Fruit fly (Drosophila melanogaster) whole organism, embryonic: ENCODE measurements around the gene CG11178.

Source experiments
- Ada2b ChIP-seq: fragments of 200-800 bp; sonication (Bioruptor generic); IDR thresholded peaks from 2 replicates; pipeline ENCODE4 v1.3.6; 2022; ENCODE audit warnings: missing biosample characterization, missing genetic modification characterization
- CG10366 ChIP-seq: fragments of 200-800 bp; sonication (Bioruptor generic); IDR thresholded peaks from 2 replicates; pipeline ENCODE4 v1.3.6; 2022; ENCODE audit warnings: missing biosample characterization, missing genetic modification characterization
- CG10979 ChIP-seq: fragments of 200-800 bp; sonication (Bioruptor generic); optimal IDR thresholded peaks from 2 replicates; lab custom pipeline; 2018; ENCODE audit warnings: missing biosample characterization, mild to moderate bottlenecking, missing genetic modification characterization, moderate library complexity
- CG11085 ChIP-seq: fragments of 200-800 bp; sonication (Bioruptor generic); IDR thresholded peaks from 2 replicates; pipeline ENCODE4 v1.3.6; 2022; ENCODE audit warnings: missing biosample characterization, missing genetic modification characterization
- CG12299 ChIP-seq: fragments of 200-800 bp; sonication (Bioruptor generic); optimal IDR thresholded peaks from 2 replicates; lab custom pipeline; 2018; ENCODE audit warnings: missing biosample characterization, mild to moderate bottlenecking, missing genetic modification characterization
- CG13123 ChIP-seq: fragments of 200-800 bp; sonication (Bioruptor generic); optimal IDR thresholded peaks from 2 replicates; lab custom pipeline; 2016; ENCODE audit warnings: missing biosample characterization, missing genetic modification characterization
- CG13775 ChIP-seq: fragments of 200-800 bp; sonication (Bioruptor generic); optimal IDR thresholded peaks from 3 replicates; lab custom pipeline; 2017; ENCODE audit warnings: missing biosample characterization, mild to moderate bottlenecking, missing genetic modification characterization
- CG14050 ChIP-seq: fragments of 200-800 bp; sonication (Bioruptor generic); IDR thresholded peaks from 3 replicates; pipeline ENCODE4 v1.3.6; 2022; ENCODE audit warnings: missing biosample characterization, missing genetic modification characterization
- CG14441 ChIP-seq: fragments of 200-800 bp; sonication (Bioruptor generic); IDR thresholded peaks from 2 replicates; pipeline ENCODE4 v1.3.6; 2022; ENCODE audit warnings: missing biosample characterization, missing genetic modification characterization
- CG17385 ChIP-seq: fragments of 200-800 bp; sonication (Bioruptor generic); optimal IDR thresholded peaks from 3 replicates; lab custom pipeline; 2018; ENCODE audit warnings: missing biosample characterization, mild to moderate bottlenecking, missing genetic modification characterization
- CG18011 ChIP-seq: fragments of 200-800 bp; sonication (Bioruptor generic); optimal IDR thresholded peaks from 2 replicates; lab custom pipeline; 2017; ENCODE audit warnings: missing biosample characterization, missing genetic modification characterization, mild to moderate bottlenecking, moderate library complexity, missing genotype
- CG18764 ChIP-seq: fragments of 200-800 bp; sonication (Bioruptor generic); optimal IDR thresholded peaks from 3 replicates; lab custom pipeline; 2016; ENCODE audit warnings: missing biosample characterization, missing genetic modification characterization
- CG2199 ChIP-seq: fragments of 200-800 bp; sonication (Bioruptor generic); IDR thresholded peaks from 3 replicates; pipeline ENCODE4 v1.3.6; 2022; ENCODE audit warnings: missing biosample characterization, missing genetic modification characterization
- CG2678 ChIP-seq: fragments of 200-800 bp; sonication (Bioruptor generic); optimal IDR thresholded peaks from 3 replicates; lab custom pipeline; 2019; ENCODE audit warnings: missing biosample characterization, mild to moderate bottlenecking, missing genetic modification characterization, moderate library complexity
- CG31441 ChIP-seq: fragments of 200-800 bp; sonication (Bioruptor generic); IDR thresholded peaks from 2 replicates; pipeline ENCODE4 v1.3.6; 2022; ENCODE audit warnings: missing biosample characterization, missing genetic modification characterization
- CG34422 ChIP-seq: fragments of 200-800 bp; sonication (Bioruptor generic); IDR thresholded peaks from 3 replicates; pipeline ENCODE4 v1.3.6; 2022; ENCODE audit warnings: missing biosample characterization, missing genetic modification characterization
- CG5245 ChIP-seq: fragments of 200-800 bp; sonication (Bioruptor generic); optimal IDR thresholded peaks from 3 replicates; lab custom pipeline; 2016; ENCODE audit warnings: missing biosample characterization, missing genetic modification characterization
- CG6854 ChIP-seq: fragments of 200-800 bp; sonication (Bioruptor generic); optimal IDR thresholded peaks from 3 replicates; lab custom pipeline; 2017; ENCODE audit warnings: missing biosample characterization, mild to moderate bottlenecking, missing genetic modification characterization
- CG7357 ChIP-seq: fragments of 200-800 bp; sonication (Bioruptor generic); IDR thresholded peaks from 3 replicates; pipeline ENCODE4 v1.3.6; 2022; ENCODE audit warnings: missing biosample characterization, missing genetic modification characterization
- Eip74EF ChIP-seq, 2 experiments: fragments of 200-800 bp in 1 of 2; fragments of >200 bp in 1 of 2; sonication (Bioruptor generic) in 1 of 2; optimal IDR thresholded peaks; 2 replicates each; lab custom pipeline; 2017 to 2019; ENCODE audit warnings: missing biosample characterization in 2 of 2, missing genetic modification characterization in 2 of 2, mild to moderate bottlenecking in 1 of 2, moderate library complexity in 1 of 2
- Ets97D ChIP-seq: fragments of 200-800 bp; sonication (Bioruptor generic); optimal IDR thresholded peaks from 3 replicates; lab custom pipeline; 2016; ENCODE audit warnings: missing biosample characterization, missing genetic modification characterization
- Fer1 ChIP-seq: fragments of 200-800 bp; sonication (Bioruptor generic); optimal IDR thresholded peaks from 2 replicates; lab custom pipeline; 2017; ENCODE audit warnings: missing biosample characterization, mild to moderate bottlenecking, missing genetic modification characterization
- Hey ChIP-seq: fragments of 200-800 bp; sonication (Bioruptor generic); optimal IDR thresholded peaks from 3 replicates; lab custom pipeline; 2018; ENCODE audit warnings: missing biosample characterization, mild to moderate bottlenecking, missing genetic modification characterization
- Hmr ChIP-seq: fragments of 200-800 bp; sonication (Bioruptor generic); optimal IDR thresholded peaks from 3 replicates; lab custom pipeline; 2017; ENCODE audit warnings: mild to moderate bottlenecking, missing biosample characterization, missing genetic modification reagents, missing genetic modification characterization
- Mad ChIP-seq: fragments of 200-800 bp; sonication (Bioruptor generic); optimal IDR thresholded peaks from 2 replicates; lab custom pipeline; 2016; ENCODE audit warnings: missing biosample characterization, missing genetic modification characterization
- Stat92E ChIP-seq, 3 experiments: fragments of >200 bp in 2 of 3; fragments of 200-800 bp in 1 of 3; sonication (Bioruptor generic) in 1 of 3; optimal IDR thresholded peaks; 2 replicates each; lab custom pipeline; 2017 to 2019; ENCODE audit warnings: missing biosample characterization in 3 of 3, missing genetic modification characterization in 3 of 3, mild to moderate bottlenecking in 1 of 3, moderate library complexity in 1 of 3
- Taf1 ChIP-seq: fragments of 200-800 bp; sonication (Bioruptor generic); IDR thresholded peaks from 2 replicates; pipeline ENCODE4 v1.3.6; 2022; ENCODE audit warnings: missing biosample characterization, missing genetic modification characterization
- ara ChIP-seq: fragments of 200-800 bp; sonication (Bioruptor generic); IDR thresholded peaks from 2 replicates; pipeline ENCODE4 v1.3.6; 2022; ENCODE audit warnings: missing biosample characterization, missing genetic modification characterization
- bab2 ChIP-seq: fragments of 200-800 bp; sonication (Bioruptor generic); optimal IDR thresholded peaks from 2 replicates; lab custom pipeline; 2016; ENCODE audit warnings: missing biosample characterization, missing genetic modification characterization
- br ChIP-seq: fragments of >200 bp; optimal IDR thresholded peaks from 2 replicates; lab custom pipeline; 2017
- cg ChIP-seq: fragments of 200-800 bp; sonication (Bioruptor generic); optimal IDR thresholded peaks from 3 replicates; lab custom pipeline; 2019; ENCODE audit warnings: missing biosample characterization, mild to moderate bottlenecking, missing genetic modification characterization, moderate library complexity
- croc ChIP-seq: fragments of 200-800 bp; sonication (Bioruptor generic); conservative IDR thresholded peaks from 3 replicates; pipeline ENCODE4 v1.3.6; 2022; ENCODE audit warnings: missing biosample characterization, missing genetic modification characterization
- dimm ChIP-seq: fragments of 200-800 bp; sonication (Bioruptor generic); IDR thresholded peaks from 2 replicates; pipeline ENCODE4 v1.3.6; 2022; ENCODE audit warnings: missing biosample characterization, missing genetic modification characterization
- dpn ChIP-seq, 2 experiments: fragments of 200-800 bp; sonication (Bioruptor generic); optimal IDR thresholded peaks; 3 replicates each; lab custom pipeline; 2016; ENCODE audit warnings: missing biosample characterization in 2 of 2, missing genetic modification characterization in 2 of 2
- ems ChIP-seq: fragments of 200-800 bp; sonication (Bioruptor generic); optimal IDR thresholded peaks from 3 replicates; lab custom pipeline; 2016; ENCODE audit warnings: missing biosample characterization, missing genetic modification characterization
- en ChIP-seq: fragments of 200-800 bp; sonication (Bioruptor generic); optimal IDR thresholded peaks from 2 replicates; lab custom pipeline; 2016; ENCODE audit warnings: missing biosample characterization, missing genetic modification characterization
- esg ChIP-seq: fragments of 200-800 bp; sonication (Bioruptor generic); conservative IDR thresholded peaks from 2 replicates; pipeline ENCODE4 v1.3.6; 2022; ENCODE audit warnings: missing biosample characterization, missing genetic modification characterization
- eve ChIP-seq, 2 experiments: fragments of >200 bp; optimal IDR thresholded peaks; 2 replicates each; lab custom pipeline; 2017; ENCODE audit warnings: missing biosample characterization in 2 of 2, missing genetic modification characterization in 2 of 2
- hkb ChIP-seq, 2 experiments: fragments of 200-800 bp in 1 of 2; fragments of >200 bp in 1 of 2; sonication (Bioruptor generic) in 1 of 2; IDR thresholded peaks in 1 of 2; optimal IDR thresholded peaks in 1 of 2; 2 replicates each; pipeline versions ENCODE4 v1.3.6 to Lab custom; 2017 to 2022; ENCODE audit warnings: missing biosample characterization in 1 of 2, missing genetic modification characterization in 1 of 2
- kay ChIP-seq: fragments of 200-800 bp; sonication (Bioruptor generic); optimal IDR thresholded peaks from 2 replicates; lab custom pipeline; 2016; ENCODE audit warnings: missing biosample characterization, missing genetic modification characterization
- nau ChIP-seq: fragments of 200-800 bp; sonication (Bioruptor generic); optimal IDR thresholded peaks from 3 replicates; lab custom pipeline; 2017; ENCODE audit warnings: missing biosample characterization, mild to moderate bottlenecking, missing genetic modification characterization, missing genetic modification reagents
- nom ChIP-seq: fragments of 200-800 bp; sonication (Bioruptor generic); optimal IDR thresholded peaks from 2 replicates; lab custom pipeline; 2017; ENCODE audit warnings: missing biosample characterization, missing genetic modification characterization, mild to moderate bottlenecking, moderate library complexity, missing genetic modification reagents
- phol ChIP-seq: fragments of 200-800 bp; sonication (Bioruptor generic); optimal IDR thresholded peaks from 3 replicates; lab custom pipeline; 2018; ENCODE audit warnings: missing biosample characterization, mild to moderate bottlenecking, missing genetic modification characterization, moderate library complexity
- pita ChIP-seq: fragments of 200-800 bp; sonication (Bioruptor generic); optimal IDR thresholded peaks from 2 replicates; lab custom pipeline; 2017; ENCODE audit warnings: missing biosample characterization, mild to moderate bottlenecking, missing genetic modification characterization
- ro ChIP-seq: fragments of 200-800 bp; sonication (Bioruptor generic); IDR thresholded peaks from 2 replicates; pipeline ENCODE4 v1.3.6; 2022; ENCODE audit warnings: missing biosample characterization, missing genetic modification characterization
- trh ChIP-seq: fragments of 200-800 bp; sonication (Bioruptor generic); optimal IDR thresholded peaks from 2 replicates; lab custom pipeline; 2016; ENCODE audit warnings: missing biosample characterization, missing genetic modification characterization
- unpg ChIP-seq: fragments of 200-800 bp; sonication (Bioruptor generic); optimal IDR thresholded peaks from 3 replicates; lab custom pipeline; 2018; ENCODE audit warnings: missing biosample characterization, mild to moderate bottlenecking, missing genetic modification characterization, moderate library complexity
- wdn ChIP-seq: fragments of 200-800 bp; sonication (Bioruptor generic); IDR thresholded peaks from 2 replicates; pipeline ENCODE4 v1.3.6; 2022; ENCODE audit warnings: missing biosample characterization, missing genetic modification characterization

CG11178 gene

DNA sequence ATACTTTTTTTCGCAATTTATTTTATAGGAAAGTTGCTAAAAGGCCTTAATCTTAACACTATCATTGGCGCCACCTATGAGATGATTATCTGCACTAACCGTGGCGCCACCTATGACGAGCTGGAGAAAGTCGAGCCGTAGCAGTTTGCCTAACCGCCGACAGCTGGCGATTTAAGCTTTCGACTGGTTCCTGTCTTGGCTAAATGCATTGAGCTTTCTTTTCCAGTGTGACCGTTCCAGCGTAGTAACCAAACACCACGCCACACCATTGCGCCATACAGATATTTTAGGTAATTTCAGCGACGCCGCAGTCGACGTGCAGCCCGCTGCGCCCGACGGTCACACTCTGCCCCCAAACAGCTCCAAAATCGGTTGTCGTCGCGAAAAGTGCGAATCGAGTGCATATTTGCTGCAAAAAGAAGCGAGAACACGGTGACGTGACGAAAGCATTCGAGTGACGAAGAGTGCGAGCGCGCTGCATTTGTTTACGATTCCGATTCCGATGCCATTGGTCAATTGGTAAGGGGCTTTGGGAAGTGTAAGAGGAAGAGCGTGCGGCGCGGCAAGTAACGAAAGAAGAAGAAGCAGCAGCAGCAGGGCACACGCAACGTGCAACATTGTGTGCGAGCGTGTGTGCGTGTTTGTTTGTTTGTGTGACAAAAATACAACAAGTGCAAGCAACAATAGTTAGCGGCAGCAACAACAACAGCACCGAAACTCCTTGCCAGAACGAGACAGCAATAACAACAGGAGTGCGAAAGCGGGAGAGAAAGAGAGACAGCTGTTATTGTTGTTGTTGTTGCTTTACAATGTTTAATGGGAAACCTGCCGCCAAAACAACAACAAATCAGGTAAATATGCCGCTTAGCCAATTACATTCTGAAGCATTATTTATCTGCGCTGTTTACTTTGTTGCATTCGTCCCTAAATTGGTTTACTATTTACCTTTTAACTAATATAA, 41.7 kb upstream of the CG11178 start, which contains the start of the genes CG46311 and Tpst (continued):
- TF ChIP-seq Hey (tag; lab: Kevin White, UChicago) (no peak), en (GFP tag; lab: Kevin White, UChicago) (peak; percentile 39), bab2 (peak; percentile 72), CG2678 (tag; lab: Kevin White, UChicago) (peak; percentile 8), CG11085 (0 out of 2 replicates have a peak, but pooled peaks have one; percentile 45), hkb (optimal IDR thresholded peaks at IDR 0.05; lab: Kevin White, UChicago) (no peak), hkb (GFP tag; IDR thresholded peaks at IDR 0.05; lab: Robert Waterston, UW) (0 out of 2 replicates have a peak, but pooled peaks have one; percentile 25), CG14050 (GFP tag; lab: Robert Waterston, UW) (no peak), cg (GFP tag; lab: Kevin White, UChicago) (peak; percentile 73), Hmr (peak; percentile 88), nom (GFP tag; lab: Kevin White, UChicago) (peak; percentile 31), Fer1 (GFP tag; lab: Kevin White, UChicago) (peak; percentile 44), dpn (GFP tag; optimal IDR thresholded peaks at IDR 0.05; lab: Kevin White, UChicago) (peak; percentile 72 to 73), Ets97D (GFP tag; lab: Kevin White, UChicago) (peak; percentile 78), phol (tag; lab: Kevin White, UChicago) (peak; percentile 37), CG5245 (GFP tag; lab: Kevin White, UChicago) (peak; percentile 82), wdn (no peak), nau (GFP tag; lab: Kevin White, UChicago) (no peak), CG12299 (tag; lab: Kevin White, UChicago) (peak; percentile 38), Ada2b (GFP tag; lab: Robert Waterston, UW) (peak; percentile 60), Eip74EF (GFP tag; optimal IDR thresholded peaks at IDR 0.05; lab: Kevin White, UChicago) (no peak), esg (peak; percentile 27; the same call in 1 of the 2 replicates), trh (GFP tag; lab: Kevin White, UChicago) (no peak), Taf1 (GFP tag; lab: Robert Waterston, UW) (0 out of 2 replicates have a peak, but pooled peaks have one; percentile 19), ems (GFP tag; lab: Kevin White, UChicago) (peak; percentile 4), CG14441 (GFP tag; lab: Robert Waterston, UW) (peak; percentile 60), CG17385 (GFP tag; lab: Kevin White, UChicago) (peak; percentile 96), CG13775 (GFP tag; lab: Kevin White, UChicago) (peak; percentile 10), ara (GFP tag; lab: Robert Waterston, UW) (peak; percentile 58), CG18011 (GFP tag; lab: Kevin White, UChicago) (no peak), CG10979 (tag; lab: Kevin White, UChicago) (peak; percentile 100), croc (GFP tag; lab: Robert Waterston, UW) (peak; percentile 13; the same call in 1 of the 3 replicates), br (no peak), Mad (GFP tag; lab: Kevin White, UChicago) (peak; percentile 35), ro (no peak), dimm (GFP tag; lab: Robert Waterston, UW) (no peak), CG18764 (GFP tag; lab: Kevin White, UChicago) (peak; percentile 49), pita (GFP tag; lab: Kevin White, UChicago) (peak; percentile 88), unpg (peak; percentile 50), CG10366 (peak; percentile 56), kay (no peak), eve (GFP tag; optimal IDR thresholded peaks at IDR 0.05; lab: Kevin White, UChicago) (no peak), CG31441 (GFP tag; lab: Robert Waterston, UW) (0 out of 2 replicates have a peak, but pooled peaks have one; percentile 42), CG6854 (GFP tag; lab: Kevin White, UChicago) (no peak), CG13123 (GFP tag; lab: Kevin White, UChicago) (no peak), CG2199 (GFP tag; lab: Robert Waterston, UW) (peak; percentile 13; the same call in 1 of the 3 replicates), CG34422 (GFP tag; lab: Robert Waterston, UW) (peak; percentile 65; the same call in 2 of the 3 replicates), CG7357 (GFP tag; lab: Robert Waterston, UW) (no peak), Stat92E (GFP tag; optimal IDR thresholded peaks at IDR 0.05; lab: Kevin White, UChicago) (peak in 1 of 3 experiments; percentile 59)
